Fruit fly (Drosophila melanogaster) whole organism: ENCODE results near the gene mgr.

ENCODE experiments used
- CG8478 ChIP-seq: fragments of >200 bp; optimal IDR thresholded peaks from 2 replicates; lab custom pipeline; 2018; ENCODE audit warnings: inconsistent platforms
- Dll ChIP-seq: fragments of >200 bp; optimal IDR thresholded peaks from 2 replicates; lab custom pipeline; 2017
- EcR ChIP-seq, 2 experiments: fragments of >200 bp; optimal IDR thresholded peaks; 2 replicates each; lab custom pipeline; 2017; ENCODE audit warnings: missing biosample characterization in 2 of 2, missing genetic modification characterization in 2 of 2, missing genetic modification reagents in 2 of 2
- pan ChIP-seq: fragments of >200 bp; optimal IDR thresholded peaks from 2 replicates; lab custom pipeline; 2017
- psq ChIP-seq: fragments of >200 bp; optimal IDR thresholded peaks from 2 replicates; lab custom pipeline; 2017
- usp ChIP-seq: fragments of >200 bp; optimal IDR thresholded peaks from 2 replicates; lab custom pipeline; 2017; ENCODE audit warnings: missing biosample characterization, missing genetic modification characterization, mixed read lengths

The mgr gene

dm6 chr3R:11409667-11410137 is at the start of gene mgr, which contains the start of gene Irbp:
TSS of gene mgr (minus strand) at chr3R:11409875.
TSS of gene Irbp (plus strand) at chr3R:11410047.
- no peak for TF ChIP-seq Dll (lab: Kevin White, UChicago)
- TF ChIP-seq pan (lab: Kevin White, UChicago): no peak
- no peak for TF ChIP-seq psq (lab: Kevin White, UChicago)
- TF ChIP-seq usp (GFP tag; lab: Kevin White, UChicago): no peak
- no peak for TF ChIP-seq EcR (GFP tag; optimal IDR thresholded peaks at IDR 0.05; lab: Kevin White, UChicago)
- no peak for TF ChIP-seq CG8478 (lab: Kevin White, UChicago)

DNA sequence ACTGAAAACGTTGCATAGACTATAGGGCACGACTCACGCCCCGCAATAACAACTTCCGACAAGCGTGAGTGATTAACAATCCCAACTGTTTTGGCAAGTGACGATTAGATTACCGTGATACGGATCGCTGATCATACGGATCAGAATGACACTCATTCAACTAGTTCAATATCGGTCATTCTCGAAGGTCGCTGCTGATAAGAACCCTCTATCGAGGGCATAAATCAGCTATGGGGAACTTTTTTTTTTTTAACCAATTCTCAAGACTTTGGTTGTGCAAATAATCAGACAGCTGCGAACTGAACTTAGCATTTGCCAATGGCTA is 49.1 kb upstream of the mgr start:
- TF ChIP-seq pan (lab: Kevin White, UChicago) (no peak), CG8478 (lab: Kevin White, UChicago) (no peak), EcR (GFP tag; optimal IDR thresholded peaks at IDR 0.05; lab: Kevin White, UChicago) (no peak), psq (lab: Kevin White, UChicago) (no peak), Dll (lab: Kevin White, UChicago) (no peak), usp (GFP tag; lab: Kevin White, UChicago) (no peak)

DNA sequence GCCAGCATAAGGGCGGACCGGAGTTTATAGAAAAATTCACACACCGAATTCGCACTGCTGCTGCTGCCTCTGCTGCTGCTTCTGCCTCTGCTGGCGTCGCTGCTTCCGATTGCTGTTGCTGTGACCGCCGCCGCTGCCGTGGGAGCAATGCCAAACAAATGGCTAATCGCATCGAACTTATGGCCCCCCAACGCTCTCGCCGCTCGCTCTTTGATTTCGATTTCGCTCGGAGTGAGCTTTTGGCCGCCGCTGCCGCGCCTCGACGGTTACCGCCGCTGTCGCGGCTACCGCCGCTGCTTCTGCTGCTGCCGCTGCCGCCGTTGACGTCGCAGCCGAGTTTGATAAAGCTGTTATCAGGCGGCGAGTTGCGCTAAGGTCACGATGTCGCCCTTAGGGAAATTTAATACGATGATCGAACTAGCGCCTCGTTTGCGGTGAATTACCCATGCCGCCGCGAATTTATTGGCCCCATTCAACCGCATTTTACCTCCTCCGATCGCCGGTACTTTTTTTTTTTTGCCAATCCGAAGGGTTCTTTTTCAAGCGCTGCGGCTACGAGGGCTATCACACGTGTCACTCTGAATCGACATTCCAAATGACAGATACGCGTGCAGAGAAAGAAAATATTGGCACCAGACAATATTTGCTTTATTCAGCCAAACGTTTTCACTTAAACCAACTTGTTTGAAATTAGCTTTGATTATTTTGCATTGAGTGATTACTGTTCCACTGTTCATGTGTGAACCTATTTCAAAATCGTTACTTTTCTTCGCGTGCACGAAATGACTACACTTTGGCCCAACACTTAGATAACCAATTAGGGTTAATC is 48.6 kb upstream of the mgr start:
- no peak for TF ChIP-seq psq (lab: Kevin White, UChicago)
- no peak for TF ChIP-seq usp (GFP tag; lab: Kevin White, UChicago)
- TF ChIP-seq pan (lab: Kevin White, UChicago): no peak
- TF ChIP-seq EcR (GFP tag; optimal IDR thresholded peaks at IDR 0.05; lab: Kevin White, UChicago): no peak
- TF ChIP-seq CG8478 (lab: Kevin White, UChicago): no peak
- TF ChIP-seq Dll (lab: Kevin White, UChicago): no peak

- TF ChIP-seq Dll (lab: Kevin White, UChicago) (no peak), psq (lab: Kevin White, UChicago) (no peak), CG8478 (lab: Kevin White, UChicago) (no peak), usp (GFP tag; lab: Kevin White, UChicago) (no peak), pan (lab: Kevin White, UChicago) (no peak), EcR (GFP tag; optimal IDR thresholded peaks at IDR 0.05; lab: Kevin White, UChicago) (no peak)
These were observed 47.6 kb upstream of the mgr start for dm6 chr3R:11457286-11457685.

dm6 chr3R:11456539-11456938 is 46.9 kb upstream of the mgr start:
- TF ChIP-seq usp (GFP tag; lab: Kevin White, UChicago): no peak
- TF ChIP-seq EcR (GFP tag; optimal IDR thresholded peaks at IDR 0.05; lab: Kevin White, UChicago): no peak
- TF ChIP-seq Dll (lab: Kevin White, UChicago): no peak
- no peak for TF ChIP-seq psq (lab: Kevin White, UChicago)
- no peak for TF ChIP-seq CG8478 (lab: Kevin White, UChicago)
- TF ChIP-seq pan (lab: Kevin White, UChicago): no peak

DNA sequence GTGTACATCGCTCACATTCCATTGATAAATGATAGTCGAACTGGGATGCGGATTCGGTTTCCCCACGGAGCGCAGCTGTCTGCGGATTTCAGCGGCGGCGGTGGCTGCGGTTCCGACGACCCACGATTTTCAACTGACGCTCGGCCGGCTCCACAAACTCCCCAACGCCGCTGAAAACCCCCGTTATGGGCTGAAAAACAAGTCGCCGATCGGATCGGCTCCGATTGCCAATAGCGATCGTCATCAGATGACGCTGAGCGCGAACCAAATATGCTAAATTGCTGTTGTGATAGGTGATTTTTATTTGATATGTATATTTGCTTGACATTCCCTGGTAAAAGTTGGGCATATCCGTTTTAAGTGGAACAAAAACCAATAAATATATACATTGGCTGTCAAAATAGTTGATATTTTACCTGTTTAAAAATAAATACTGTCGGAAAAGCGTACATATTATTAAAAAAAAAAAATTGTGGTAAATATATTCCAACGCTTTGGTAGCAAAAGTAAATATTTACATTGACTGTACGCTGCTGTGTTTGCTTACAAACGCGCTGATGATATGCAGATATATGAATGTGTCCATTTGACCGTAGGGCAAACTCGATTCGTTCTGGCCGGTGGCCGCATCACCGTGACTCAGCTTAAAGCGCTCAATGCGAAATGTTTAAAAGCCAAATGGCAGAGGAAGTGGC is 44.7 kb upstream of the mgr start:
- TF ChIP-seq pan (lab: Kevin White, UChicago) (no peak), EcR (GFP tag; optimal IDR thresholded peaks at IDR 0.05; lab: Kevin White, UChicago) (no peak), CG8478 (lab: Kevin White, UChicago) (no peak), Dll (lab: Kevin White, UChicago) (no peak), usp (GFP tag; lab: Kevin White, UChicago) (no peak), psq (lab: Kevin White, UChicago) (no peak)

DNA sequence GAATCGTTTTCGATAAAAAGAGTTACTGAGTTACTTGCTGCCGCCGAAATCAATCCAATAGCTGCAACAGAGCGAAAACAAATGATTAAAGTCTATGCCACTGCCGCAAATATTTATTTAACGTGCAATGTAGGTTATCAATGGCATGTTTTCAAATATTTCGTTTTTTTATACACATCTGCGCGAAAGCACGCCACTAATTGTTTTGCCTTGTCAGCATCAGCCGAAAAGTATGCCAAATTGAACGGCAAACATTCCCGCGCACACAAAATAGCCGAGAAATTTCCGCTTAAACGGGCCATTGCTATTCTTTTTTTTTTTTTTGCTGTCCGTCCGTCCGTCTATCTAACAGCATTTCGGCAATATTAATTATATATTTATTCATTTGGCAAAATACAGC is 42.4 kb upstream of the mgr start:
- TF ChIP-seq psq (lab: Kevin White, UChicago) (no peak), usp (GFP tag; lab: Kevin White, UChicago) (no peak), Dll (lab: Kevin White, UChicago) (no peak), EcR (GFP tag; optimal IDR thresholded peaks at IDR 0.05; lab: Kevin White, UChicago) (no peak), CG8478 (lab: Kevin White, UChicago) (no peak)

- TF ChIP-seq psq (lab: Kevin White, UChicago) (no peak), Dll (lab: Kevin White, UChicago) (no peak), pan (lab: Kevin White, UChicago) (no peak), usp (GFP tag; lab: Kevin White, UChicago) (no peak), CG8478 (lab: Kevin White, UChicago) (no peak), EcR (GFP tag; optimal IDR thresholded peaks at IDR 0.05; lab: Kevin White, UChicago) (no peak)
These were observed 41.6 kb upstream of the mgr start, which contains the start of gene sals for dm6 chr3R:11451207-11451841. TSS of gene sals (minus strand) at chr3R:11451791.

DNA sequence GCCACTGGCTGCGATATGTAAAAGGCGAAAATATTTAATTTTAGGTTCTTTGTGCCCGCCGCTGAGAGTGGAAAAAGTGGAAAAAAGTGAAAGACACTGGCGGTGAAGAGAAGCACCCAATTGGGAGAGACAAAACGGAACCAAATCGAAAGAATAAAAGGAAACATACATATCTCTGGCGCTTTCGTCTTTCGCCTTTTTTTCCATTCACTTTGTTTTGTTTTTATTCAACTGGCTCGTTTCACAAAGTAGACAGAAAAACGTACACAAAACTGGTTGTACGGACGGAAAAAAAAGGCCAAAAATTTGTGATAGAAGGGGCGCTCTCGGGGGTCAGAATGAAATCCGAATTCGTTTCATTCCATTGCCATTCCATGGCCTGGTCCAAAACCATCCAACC is 40.0 kb upstream of the mgr start:
- no peak for TF ChIP-seq psq (lab: Kevin White, UChicago)
- TF ChIP-seq EcR (GFP tag; optimal IDR thresholded peaks at IDR 0.05; lab: Kevin White, UChicago): no peak
- no peak for TF ChIP-seq pan (lab: Kevin White, UChicago)
- TF ChIP-seq usp (GFP tag; lab: Kevin White, UChicago): no peak
- TF ChIP-seq CG8478 (lab: Kevin White, UChicago): no peak
- no peak for TF ChIP-seq Dll (lab: Kevin White, UChicago)

dm6 chr3R:11441038-11441437 is 31.4 kb upstream of the mgr start:
- TF ChIP-seq Dll (lab: Kevin White, UChicago) (no peak), CG8478 (lab: Kevin White, UChicago) (no peak), usp (GFP tag; lab: Kevin White, UChicago) (no peak), EcR (GFP tag; optimal IDR thresholded peaks at IDR 0.05; lab: Kevin White, UChicago) (no peak)
